Worm (Caenorhabditis elegans) whole organism, L3 larva: ENCODE measurements around the gene cka-1.

ENCODE experiments used
- ceh-82 ChIP-seq: fragments of 150-350 bp; optimal IDR thresholded peaks from 2 replicates; lab custom pipeline; 2014; ENCODE audit warnings: missing biosample characterization, missing genetic modification characterization
- elt-2 ChIP-seq: sonication (generic microtip); optimal IDR thresholded peaks from 2 replicates; lab custom pipeline; 2016; ENCODE audit warnings: missing genetic modification reagents, mild to moderate bottlenecking, missing genetic modification characterization, missing compliant biosample characterization
- nhr-28 ChIP-seq: fragments of 150-350 bp; optimal IDR thresholded peaks from 2 replicates; lab custom pipeline; 2014; ENCODE audit warnings: missing biosample characterization, missing genetic modification characterization
- nhr-43 ChIP-seq: sonication (generic microtip); optimal IDR thresholded peaks from 2 replicates; lab custom pipeline; 2016; ENCODE audit warnings: mild to moderate bottlenecking, missing genetic modification characterization, missing compliant biosample characterization; ENCODE audit not compliant: poor library complexity, severe bottlenecking
- nhr-77 ChIP-seq: fragments of 150-350 bp; optimal IDR thresholded peaks from 2 replicates; lab custom pipeline; 2014; ENCODE audit warnings: missing biosample characterization, missing genetic modification characterization
- ztf-4 ChIP-seq: fragments of 150-350 bp; optimal IDR thresholded peaks from 2 replicates; lab custom pipeline; 2014; ENCODE audit warnings: missing biosample characterization, missing genetic modification characterization

DNA sequence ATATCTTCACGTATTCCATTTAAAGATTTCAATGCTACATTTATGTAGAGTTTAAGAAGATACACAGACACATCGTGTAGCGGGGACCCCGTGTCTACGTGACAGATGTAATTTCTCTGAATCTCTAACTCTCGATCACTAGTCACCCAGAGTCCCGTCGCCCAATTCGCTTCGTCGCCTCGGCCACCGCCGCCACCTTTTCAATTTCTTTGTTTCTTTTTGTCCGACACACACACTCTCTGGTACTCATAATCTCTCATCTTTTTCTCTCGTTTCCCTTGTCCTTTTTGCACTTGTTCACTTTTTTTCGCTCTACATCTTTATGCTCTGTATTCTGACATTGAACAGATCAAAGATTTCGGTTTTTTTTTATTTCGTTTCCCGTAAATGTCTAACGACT, 19.0 kb downstream of the cka-1 start:
- TF ChIP-seq nhr-43 (peak; percentile 57), nhr-28 (tag; lab: Kevin White, UChicago) (no peak), ztf-4 (tag; lab: Kevin White, UChicago) (no peak), nhr-77 (tag; lab: Kevin White, UChicago) (no peak), elt-2 (peak; percentile 77), ceh-82 (no peak)
